Worm (Caenorhabditis elegans) whole organism, L4/young adult: ENCODE results near the gene col-163.

Experiments used
- W03F9.2 ChIP-seq: fragments of 150-350 bp; optimal IDR thresholded peaks from 2 replicates; lab custom pipeline; 2014; ENCODE audit warnings: missing biosample characterization, missing genetic modification characterization
- dao-5 ChIP-seq: sonication (generic microtip); optimal IDR thresholded peaks from 2 replicates; lab custom pipeline; 2016; ENCODE audit warnings: missing genotype, missing genetic modification characterization, moderate library complexity, missing compliant biosample characterization
- him-1 ChIP-seq: sonication (generic microtip); optimal IDR thresholded peaks from 2 replicates; lab custom pipeline; 2016; ENCODE audit warnings: missing genotype, missing genetic modification reagents, missing genetic modification characterization, missing compliant biosample characterization

ce11 chrV:20618632-20619031 is 18.7 kb downstream of the col-163 start, which contains the start of gene F46B3.7:
- TF ChIP-seq him-1 (tag; lab: Kevin White, UChicago) (no peak), dao-5 (tag; lab: Kevin White, UChicago) (no peak), W03F9.2 (tag; lab: Kevin White, UChicago) (no peak)
